4 fruit fly cellular contexts compared by ENCODE assay signal in genomic region chr3R:5466875-5467274, dm6.
A peak's percentile ranks its signal among the peaks of the same experiment; 100 is the strongest.
TF ChIP-seq lines count a peak whose summit lies in the region.

Gene RpL35A (minus strand): TSS chr3R:5467101.

TF ChIP-seq in whole organism, adult, 20 proteins besides CTCF, POLR2A, EP300 and RAD21 (continued from another document):
- TF ChIP-seq CG11617 (GFP tag; optimal IDR thresholded peaks at IDR 0.05; lab: Kevin White, UChicago) (peak; percentile 86), Hr96 (GFP tag; optimal IDR thresholded peaks at IDR 0.05; lab: Kevin White, UChicago) (peak; percentile 82)

TF ChIP-seq in whole organism, embryonic, 481 proteins besides CTCF, POLR2A, EP300 and RAD21 (continued from another document and continues in another):
- peak; percentile 61 for TF ChIP-seq Nf-YB (GFP tag; optimal IDR thresholded peaks at IDR 0.05; lab: Kevin White, UChicago)
- TF ChIP-seq ERR (GFP tag; optimal IDR thresholded peaks at IDR 0.05; lab: Kevin White, UChicago) = no peak
- TF ChIP-seq ap (GFP tag; IDR thresholded peaks at IDR 0.05; lab: Robert Waterston, UW) = peak; percentile 32; the same call in 1 of the 2 replicates
- no peak for TF ChIP-seq usp (GFP tag; optimal IDR thresholded peaks at IDR 0.05; lab: Kevin White, UChicago)
- TF ChIP-seq ro (GFP tag; IDR thresholded peaks at IDR 0.05; lab: Robert Waterston, UW) = no peak
- peak; percentile 72 for TF ChIP-seq Kr (GFP tag; optimal IDR thresholded peaks at IDR 0.05; lab: Kevin White, UChicago)
- TF ChIP-seq ATbp (GFP tag; optimal IDR thresholded peaks at IDR 0.05; lab: Kevin White, UChicago) = peak; percentile 67
- no peak for TF ChIP-seq sd (tag; optimal IDR thresholded peaks at IDR 0.05; lab: Kevin White, UChicago)
- peak; percentile 71 for TF ChIP-seq ash1 (GFP tag; optimal IDR thresholded peaks at IDR 0.05; lab: Kevin White, UChicago)
- peak; percentile 27 for TF ChIP-seq CG3995 (GFP tag; optimal IDR thresholded peaks at IDR 0.05; lab: Kevin White, UChicago)
- peak; percentile 94 for TF ChIP-seq sens (GFP tag; lab: Kevin White, UChicago)
- TF ChIP-seq Lhr (GFP tag; optimal IDR thresholded peaks at IDR 0.05; lab: Kevin White, UChicago) = peak; percentile 62
- 0 out of 3 replicates have a peak, but pooled peaks have one; percentile 20 for TF ChIP-seq z (GFP tag; IDR thresholded peaks at IDR 0.05; lab: Robert Waterston, UW)
- no peak for TF ChIP-seq nerfin-2 (GFP tag; IDR thresholded peaks at IDR 0.05; lab: Robert Waterston, UW; ENCODE audit: partially characterized antibody)
- TF ChIP-seq Mes4 (GFP tag; optimal IDR thresholded peaks at IDR 0.05; lab: Kevin White, UChicago) = peak; percentile 85
- no peak for TF ChIP-seq gt (GFP tag; IDR thresholded peaks at IDR 0.05; lab: Robert Waterston, UW)
- peak; percentile 70 for TF ChIP-seq Ets65A (GFP tag; lab: Kevin White, UChicago)
- no peak for TF ChIP-seq CG12155 (GFP tag; optimal IDR thresholded peaks at IDR 0.05; lab: Kevin White, UChicago)
- no peak for TF ChIP-seq tup (GFP tag; optimal IDR thresholded peaks at IDR 0.05; lab: Kevin White, UChicago)
- no peak for TF ChIP-seq cas (GFP tag; IDR thresholded peaks at IDR 0.05; lab: Robert Waterston, UW)
- peak; percentile 82 for TF ChIP-seq kah (GFP tag; optimal IDR thresholded peaks at IDR 0.05; lab: Kevin White, UChicago)
- TF ChIP-seq en (GFP tag; optimal IDR thresholded peaks at IDR 0.05; lab: Kevin White, UChicago) = peak; percentile 57
- peak; percentile 96 for TF ChIP-seq CG34376 (GFP tag; optimal IDR thresholded peaks at IDR 0.05; lab: Kevin White, UChicago)
- TF ChIP-seq E2f1 (GFP tag; IDR thresholded peaks at IDR 0.05; lab: Robert Waterston, UW) = peak; percentile 49; the same call in 1 of the 2 replicates
- TF ChIP-seq H2.0 (GFP tag; IDR thresholded peaks at IDR 0.05; lab: Robert Waterston, UW) = peak; percentile 56
- TF ChIP-seq CG6654 (GFP tag; optimal IDR thresholded peaks at IDR 0.05; lab: Kevin White, UChicago) = peak; percentile 55
- TF ChIP-seq shn (GFP tag; optimal IDR thresholded peaks at IDR 0.05; lab: Kevin White, UChicago) = peak; percentile 53
- no peak for TF ChIP-seq ken (GFP tag; IDR thresholded peaks at IDR 0.05; lab: Robert Waterston, UW)
- TF ChIP-seq Sry-δ (GFP tag; optimal IDR thresholded peaks at IDR 0.05; lab: Kevin White, UChicago) = peak; percentile 43
- no peak for TF ChIP-seq CG1832 (GFP tag; optimal IDR thresholded peaks at IDR 0.05; lab: Kevin White, UChicago)
- TF ChIP-seq CG8089 (GFP tag; optimal IDR thresholded peaks at IDR 0.05; lab: Kevin White, UChicago) = peak; percentile 74
- TF ChIP-seq stwl (tag; optimal IDR thresholded peaks at IDR 0.05; lab: Kevin White, UChicago) = peak; percentile 41
- TF ChIP-seq ara (GFP tag; IDR thresholded peaks at IDR 0.05; lab: Robert Waterston, UW) = no peak
- peak; percentile 19 for TF ChIP-seq Neu2 (GFP tag; optimal IDR thresholded peaks at IDR 0.05; lab: Kevin White, UChicago; ENCODE audit: borderline replicate concordance)
- TF ChIP-seq CG4328 (GFP tag; optimal IDR thresholded peaks at IDR 0.05; lab: Kevin White, UChicago) = peak; percentile 83
- TF ChIP-seq CG9215 (GFP tag; IDR thresholded peaks at IDR 0.05; lab: Robert Waterston, UW) = no peak
- peak; percentile 62 for TF ChIP-seq CG33557 (GFP tag; optimal IDR thresholded peaks at IDR 0.05; lab: Kevin White, UChicago)
- TF ChIP-seq CG5245 (GFP tag; optimal IDR thresholded peaks at IDR 0.05; lab: Kevin White, UChicago) = peak; percentile 26
- no peak; the same call in 1 of the 2 replicates for TF ChIP-seq ranshi (GFP tag; IDR thresholded peaks at IDR 0.05; lab: Robert Waterston, UW)
- peak; percentile 34; the same call in 1 of the 3 replicates for TF ChIP-seq ase (GFP tag; IDR thresholded peaks at IDR 0.05; lab: Robert Waterston, UW)
- TF ChIP-seq Stat92E (GFP tag; optimal IDR thresholded peaks at IDR 0.05; lab: Kevin White, UChicago) = peak in 1 of 3 experiments; percentile 49
- TF ChIP-seq fru (optimal IDR thresholded peaks at IDR 0.05; lab: Kevin White, UChicago) = no peak
- TF ChIP-seq CG14965 (GFP tag; optimal IDR thresholded peaks at IDR 0.05; lab: Kevin White, UChicago; ENCODE audit: borderline replicate concordance) = no peak

TF ChIP-seq in whole organism, prepupa, 60 proteins besides CTCF, POLR2A, EP300 and RAD21 (continued from another document):
- TF ChIP-seq Sox15 (GFP tag; optimal IDR thresholded peaks at IDR 0.05; lab: Kevin White, UChicago) (no peak), fd85E (GFP tag; optimal IDR thresholded peaks at IDR 0.05; lab: Kevin White, UChicago) (no peak), ss (GFP tag; optimal IDR thresholded peaks at IDR 0.05; lab: Kevin White, UChicago) (peak; percentile 66 to 86), CG6854 (GFP tag; optimal IDR thresholded peaks at IDR 0.05; lab: Kevin White, UChicago) (peak; percentile 93), CG11902 (GFP tag; optimal IDR thresholded peaks at IDR 0.05; lab: Kevin White, UChicago) (no peak), salr (GFP tag; optimal IDR thresholded peaks at IDR 0.05; lab: Kevin White, UChicago) (peak in 1 of 2 experiments; percentile 67), vri (GFP tag; optimal IDR thresholded peaks at IDR 0.05; lab: Kevin White, UChicago) (no peak), CG6792 (GFP tag; optimal IDR thresholded peaks at IDR 0.05; lab: Kevin White, UChicago) (peak; percentile 55), Hr38 (GFP tag; optimal IDR thresholded peaks at IDR 0.05; lab: Kevin White, UChicago) (no peak), spab (GFP tag; optimal IDR thresholded peaks at IDR 0.05; lab: Kevin White, UChicago) (no peak), CG31627 (GFP tag; optimal IDR thresholded peaks at IDR 0.05; lab: Kevin White, UChicago) (peak; percentile 54), CG6808 (GFP tag; optimal IDR thresholded peaks at IDR 0.05; lab: Kevin White, UChicago) (peak; percentile 62), CG10631 (GFP tag; optimal IDR thresholded peaks at IDR 0.05; lab: Kevin White, UChicago) (no peak), lz (GFP tag; optimal IDR thresholded peaks at IDR 0.05; lab: Kevin White, UChicago) (peak; percentile 72), CG10669 (GFP tag; optimal IDR thresholded peaks at IDR 0.05; lab: Kevin White, UChicago) (no peak), OdsH (GFP tag; optimal IDR thresholded peaks at IDR 0.05; lab: Kevin White, UChicago) (peak; percentile 22), net (GFP tag; optimal IDR thresholded peaks at IDR 0.05; lab: Kevin White, UChicago) (peak; percentile 85), CG11294 (GFP tag; IDR thresholded peaks at IDR 0.05; lab: Robert Waterston, UW) (no peak), CG7368 (GFP tag; optimal IDR thresholded peaks at IDR 0.05; lab: Kevin White, UChicago) (peak; percentile 68), Met (GFP tag; optimal IDR thresholded peaks at IDR 0.05; lab: Kevin White, UChicago) (peak; percentile 80), Eip75B (GFP tag; optimal IDR thresholded peaks at IDR 0.05; lab: Kevin White, UChicago) (peak; percentile 55), CG16779 (tag; optimal IDR thresholded peaks at IDR 0.05; lab: Kevin White, UChicago) (no peak), Ets21C (GFP tag; optimal IDR thresholded peaks at IDR 0.05; lab: Kevin White, UChicago) (no peak), fd59A (GFP tag; optimal IDR thresholded peaks at IDR 0.05; lab: Kevin White, UChicago) (no peak), acj6 (GFP tag; optimal IDR thresholded peaks at IDR 0.05; lab: Kevin White, UChicago) (peak; percentile 49), CG9139 (GFP tag; optimal IDR thresholded peaks at IDR 0.05; lab: Kevin White, UChicago) (no peak), CG6163 (GFP tag; IDR thresholded peaks at IDR 0.05; lab: Robert Waterston, UW) (peak; percentile 76), Hr39 (GFP tag; optimal IDR thresholded peaks at IDR 0.05; lab: Kevin White, UChicago) (peak; percentile 41), Hr4 (GFP tag; optimal IDR thresholded peaks at IDR 0.05; lab: Kevin White, UChicago) (no peak), svp (GFP tag; lab: Kevin White, UChicago) (no peak), CG8632 (GFP tag; optimal IDR thresholded peaks at IDR 0.05; lab: Kevin White, UChicago) (peak; percentile 64), Ets96B (tag; optimal IDR thresholded peaks at IDR 0.05; lab: Kevin White, UChicago) (peak; percentile 5), CG11762 (GFP tag; optimal IDR thresholded peaks at IDR 0.05; lab: Kevin White, UChicago; ENCODE audit: insufficient read depth) (peak; percentile 39), CG32006 (GFP tag; optimal IDR thresholded peaks at IDR 0.05; lab: Kevin White, UChicago) (no peak), Blimp-1 (GFP tag; optimal IDR thresholded peaks at IDR 0.05; lab: Kevin White, UChicago) (peak; percentile 74), fkh (GFP tag; optimal IDR thresholded peaks at IDR 0.05; lab: Kevin White, UChicago) (no peak), CG3032 (tag; optimal IDR thresholded peaks at IDR 0.05; lab: Kevin White, UChicago) (peak; percentile 43), Lpt (GFP tag; optimal IDR thresholded peaks at IDR 0.05; lab: Kevin White, UChicago) (no peak), CG4318 (GFP tag; optimal IDR thresholded peaks at IDR 0.05; lab: Kevin White, UChicago) (no peak), Sox14 (GFP tag; optimal IDR thresholded peaks at IDR 0.05; lab: Kevin White, UChicago) (peak; percentile 52)

TF ChIP-seq in whole organism, wandering third instar larva, 38 proteins besides CTCF, POLR2A, EP300 and RAD21 (continued from another document):
- peak; percentile 58 for TF ChIP-seq HLH106 (tag; optimal IDR thresholded peaks at IDR 0.05; lab: Kevin White, UChicago)
- peak; percentile 75 for TF ChIP-seq CG9705 (GFP tag; optimal IDR thresholded peaks at IDR 0.05; lab: Kevin White, UChicago)
- TF ChIP-seq N (GFP tag; optimal IDR thresholded peaks at IDR 0.05; lab: Kevin White, UChicago) = no peak
- peak; percentile 71 for TF ChIP-seq h (GFP tag; optimal IDR thresholded peaks at IDR 0.05; lab: Kevin White, UChicago)
- TF ChIP-seq dl (GFP tag; optimal IDR thresholded peaks at IDR 0.05; lab: Kevin White, UChicago; ENCODE audit: insufficient read depth in 1 of 2, partially characterized antibody in 2 of 2) = no peak
- peak; percentile 73 for TF ChIP-seq br (GFP tag; optimal IDR thresholded peaks at IDR 0.05; lab: Kevin White, UChicago)
- TF ChIP-seq Sp1 (GFP tag; optimal IDR thresholded peaks at IDR 0.05; lab: Kevin White, UChicago) = peak; percentile 86
